Worm (Caenorhabditis elegans) whole organism, midembryonic: ENCODE data around the gene let-19.

Experiments
- T22C8.4 ChIP-seq: fragments of 200-800 bp; sonication (Bioruptor generic); IDR thresholded peaks from 2 replicates; pipeline ENCODE4 v1.3.6; 2022; ENCODE audit warnings: missing genetic modification characterization, missing compliant biosample characterization
- cog-1 ChIP-seq: sonication (generic microtip); optimal IDR thresholded peaks from 2 replicates; lab custom pipeline; 2016; ENCODE audit warnings: missing genetic modification characterization, missing compliant biosample characterization
- flt-1 ChIP-seq: fragments of 200-800 bp; sonication (Bioruptor generic); IDR thresholded peaks from 2 replicates; pipeline ENCODE4 v1.3.6; 2022; ENCODE audit warnings: missing genetic modification characterization, missing compliant biosample characterization
- klf-2 ChIP-seq: fragments of 200-800 bp; sonication (Bioruptor generic); conservative IDR thresholded peaks from 2 replicates; pipeline ENCODE4 v1.3.6; 2022; ENCODE audit warnings: missing genetic modification reagents, missing genetic modification characterization, missing compliant biosample characterization
- med-1 ChIP-seq: sonication (generic microtip); optimal IDR thresholded peaks from 2 replicates; lab custom pipeline; 2017; ENCODE audit warnings: missing genetic modification characterization, mild to moderate bottlenecking, missing compliant biosample characterization, antibody characterized with exemption, missing genetic modification reagents; ENCODE audit not compliant: insufficient read depth
- ref-1 ChIP-seq: fragments of 200-800 bp; sonication (Bioruptor generic); conservative IDR thresholded peaks from 2 replicates; pipeline ENCODE4 v1.3.6; 2022; ENCODE audit warnings: missing genetic modification reagents, missing genetic modification characterization, missing compliant biosample characterization
- tab-1 ChIP-seq: fragments of 200-800 bp; sonication (Bioruptor generic); IDR thresholded peaks from 2 replicates; pipeline ENCODE4 v1.3.6; 2022; ENCODE audit warnings: missing genetic modification characterization, missing compliant biosample characterization
- ztf-23 ChIP-seq: fragments of 200-800 bp; sonication (Bioruptor generic); IDR thresholded peaks from 2 replicates; pipeline ENCODE4 v1.3.6; 2022; ENCODE audit warnings: missing genetic modification reagents, missing genetic modification characterization, missing compliant biosample characterization
- ztf-29 ChIP-seq: fragments of 200-800 bp; sonication (Bioruptor generic); IDR thresholded peaks from 2 replicates; pipeline ENCODE4 v1.3.6; 2022; ENCODE audit warnings: missing genetic modification reagents, missing genetic modification characterization, missing compliant biosample characterization

DNA sequence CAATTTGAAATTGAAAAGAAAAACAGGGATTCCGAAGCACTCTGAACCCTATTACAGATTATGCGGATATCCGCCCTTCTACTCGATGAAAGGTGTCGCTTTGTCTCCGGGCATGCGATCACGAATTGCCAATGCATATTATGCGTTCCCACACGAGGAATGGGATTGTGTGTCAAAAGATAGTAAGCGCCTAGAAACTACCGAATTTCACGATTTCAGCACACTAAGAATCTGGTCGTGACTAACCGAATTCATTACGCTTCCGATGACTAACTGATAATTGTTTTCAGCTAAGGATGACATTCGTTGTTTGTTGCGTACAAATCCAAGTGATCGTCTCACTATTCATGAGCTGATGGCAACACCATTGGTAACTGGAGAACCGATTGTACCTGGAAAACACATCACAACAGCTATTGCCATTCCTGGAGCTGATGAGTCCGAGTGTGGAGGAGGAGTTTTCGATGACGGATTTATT, 24.4 kb upstream of the let-19 start:
- no peak for TF ChIP-seq med-1 (GFP tag; lab: Kevin White, UChicago)
- TF ChIP-seq T22C8.4 = no peak
- no peak for TF ChIP-seq ztf-29 (GFP tag; lab: Robert Waterston, UW)
- no peak for TF ChIP-seq flt-1 (GFP tag; lab: Robert Waterston, UW)
- no peak for TF ChIP-seq ref-1 (GFP tag; lab: Robert Waterston, UW)
- TF ChIP-seq klf-2 (GFP tag; lab: Robert Waterston, UW) = no peak
- no peak for TF ChIP-seq cog-1 (tag; lab: Kevin White, UChicago)
- no peak for TF ChIP-seq tab-1 (GFP tag; lab: Robert Waterston, UW)
- TF ChIP-seq ztf-23 = no peak
